Worm (Caenorhabditis elegans) whole organism, L1 larva: Measurements from ENCODE around the gene lig-1.

Source experiments
- C16A3.4 ChIP-seq: fragments of 150-350 bp; optimal IDR thresholded peaks from 2 replicates; lab custom pipeline; 2014; ENCODE audit warnings: missing biosample characterization, missing genetic modification characterization
- ceh-82 ChIP-seq, 3 experiments: fragments of 150-350 bp in 1 of 3; sonication (generic microtip) in 2 of 3; optimal IDR thresholded peaks; 2 replicates each; lab custom pipeline; 2014 to 2017; ENCODE audit warnings: missing biosample characterization in 3 of 3, missing genetic modification characterization in 3 of 3
- dpl-1 ChIP-seq, 3 experiments: fragments of 150-350 bp in 2 of 3; sonication (generic microtip) in 1 of 3; optimal IDR thresholded peaks; 2 replicates each; lab custom pipeline; 2014 to 2017; ENCODE audit warnings: missing biosample characterization in 3 of 3, missing genetic modification characterization in 3 of 3, missing genetic modification reagents in 3 of 3
- efl-1 ChIP-seq, 4 experiments: fragments of 150-350 bp; optimal IDR thresholded peaks in 3 of 4; peaks in 1 of 4; 1 replicate in 1 of 4; 2 replicates in 3 of 4; lab custom pipeline; 2014; ENCODE audit warnings: missing biosample characterization in 2 of 4, missing genetic modification characterization in 2 of 4, missing genetic modification reagents in 2 of 4
- lin-13 ChIP-seq: fragments of 150-350 bp; optimal IDR thresholded peaks from 2 replicates; lab custom pipeline; 2014; ENCODE audit warnings: missing biosample characterization, missing genetic modification reagents, missing genetic modification characterization
- mdl-1 ChIP-seq, 2 experiments: fragments of 150-350 bp; optimal IDR thresholded peaks; 2 replicates each; lab custom pipeline; 2014 to 2017; ENCODE audit warnings: missing biosample characterization in 2 of 2, missing genetic modification characterization in 2 of 2, inconsistent platforms in 1 of 2
- nhr-77 ChIP-seq: fragments of 150-350 bp; optimal IDR thresholded peaks from 2 replicates; lab custom pipeline; 2014; ENCODE audit warnings: missing biosample characterization, missing genetic modification characterization
- nhr-84 ChIP-seq: sonication (generic microtip); optimal IDR thresholded peaks from 2 replicates; lab custom pipeline; 2017; ENCODE audit warnings: missing biosample characterization, missing genetic modification characterization
- pag-3 ChIP-seq: sonication (generic microtip); optimal IDR thresholded peaks from 2 replicates; lab custom pipeline; 2017; ENCODE audit warnings: missing genetic modification characterization, mild to moderate bottlenecking, missing compliant biosample characterization, antibody characterized with exemption, borderline replicate concordance; ENCODE audit not compliant: insufficient read depth
- tbx-2 ChIP-seq: sonication (generic microtip); optimal IDR thresholded peaks from 2 replicates; lab custom pipeline; 2016; ENCODE audit warnings: missing genetic modification characterization, missing compliant biosample characterization
- unc-130 ChIP-seq: fragments of 150-350 bp; optimal IDR thresholded peaks from 2 replicates; lab custom pipeline; 2017; ENCODE audit warnings: missing biosample characterization, missing genetic modification characterization, inconsistent platforms
- unc-86 ChIP-seq: sonication (generic microtip); optimal IDR thresholded peaks from 2 replicates; lab custom pipeline; 2016; ENCODE audit warnings: missing genetic modification characterization, missing compliant biosample characterization
- ztf-11 ChIP-seq, 2 experiments: sonication (generic microtip); optimal IDR thresholded peaks; 2 replicates each; lab custom pipeline; 2016 to 2017; ENCODE audit warnings: missing genetic modification characterization in 2 of 2, missing biosample characterization in 1 of 2, missing compliant biosample characterization in 1 of 2
- ztf-4 ChIP-seq: fragments of 150-350 bp; optimal IDR thresholded peaks from 2 replicates; lab custom pipeline; 2014; ENCODE audit warnings: missing biosample characterization, missing genetic modification characterization

DNA sequence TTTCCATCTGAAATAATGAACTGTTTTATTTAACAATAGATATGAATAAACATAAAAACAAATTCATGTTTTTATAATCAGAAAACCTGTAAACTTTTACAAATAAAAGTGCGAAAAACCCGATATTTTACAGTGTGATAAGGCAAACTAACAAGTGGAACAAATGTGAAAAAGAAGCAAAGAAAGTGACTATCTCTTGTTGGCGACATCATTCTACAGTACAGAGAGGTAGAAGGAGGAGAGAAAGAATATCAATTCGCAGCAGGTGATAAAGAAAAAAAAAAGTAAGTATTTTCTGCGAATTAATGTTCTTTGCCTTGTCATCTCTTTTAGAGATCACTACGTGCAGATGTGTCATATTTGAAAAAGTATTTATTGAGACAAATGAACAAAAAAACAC lies 45.9 kb downstream of the lig-1 start:
- TF ChIP-seq ztf-4 (tag; lab: Kevin White, UChicago) (no peak), nhr-84 (tag; lab: Kevin White, UChicago) (no peak), mdl-1 (tag; optimal IDR thresholded peaks at IDR 0.05; lab: Kevin White, UChicago) (peak in 1 of 2 experiments; percentile 9), ztf-11 (tag; optimal IDR thresholded peaks at IDR 0.05; lab: Kevin White, UChicago) (no peak), efl-1 (optimal IDR thresholded peaks at IDR 0.05; lab: Kevin White, UChicago) (no peak), efl-1 (GFP tag; optimal IDR thresholded peaks at IDR 0.05 in 1 of 2; lab: Kevin White, UChicago) (no peak), pag-3 (no peak), unc-130 (no peak), unc-86 (tag; lab: Kevin White, UChicago) (no peak), dpl-1 (GFP tag; optimal IDR thresholded peaks at IDR 0.05; lab: Kevin White, UChicago) (no peak), tbx-2 (no peak), C16A3.4 (tag; lab: Kevin White, UChicago) (no peak), nhr-77 (tag; lab: Kevin White, UChicago) (no peak), ceh-82 (tag; optimal IDR thresholded peaks at IDR 0.05; lab: Kevin White, UChicago) (no peak), lin-13 (GFP tag; lab: Kevin White, UChicago) (no peak)
